Worm (Caenorhabditis elegans) whole organism, L1 larva: ENCODE results near the gene F53A9.6.

Source experiments
- F16B12.6 ChIP-seq: fragments of 150-350 bp; optimal IDR thresholded peaks from 2 replicates; lab custom pipeline; 2014; ENCODE audit warnings: missing biosample characterization, missing genetic modification characterization
- Y116A8C.19 ChIP-seq: sonication (generic microtip); optimal IDR thresholded peaks from 2 replicates; lab custom pipeline; 2016; ENCODE audit warnings: missing compliant biosample characterization, missing genetic modification characterization, borderline replicate concordance
- alr-1 ChIP-seq: fragments of 200-800 bp; sonication (Bioruptor generic); optimal IDR thresholded peaks from 2 replicates; lab custom pipeline; 2018; ENCODE audit warnings: borderline replicate concordance, mild to moderate bottlenecking, missing genetic modification characterization, missing compliant biosample characterization
- blmp-1 ChIP-seq: fragments of 150-350 bp; optimal IDR thresholded peaks from 2 replicates; lab custom pipeline; 2014; ENCODE audit warnings: missing biosample characterization, missing genetic modification characterization
- ces-1 ChIP-seq: fragments of 150-350 bp; optimal IDR thresholded peaks from 2 replicates; lab custom pipeline; 2014; ENCODE audit warnings: missing biosample characterization, missing genetic modification reagents, missing genetic modification characterization
- efl-1 ChIP-seq, 4 experiments: fragments of 150-350 bp; optimal IDR thresholded peaks in 3 of 4; peaks in 1 of 4; 1 replicate in 1 of 4; 2 replicates in 3 of 4; lab custom pipeline; 2014; ENCODE audit warnings: missing biosample characterization in 2 of 4, missing genetic modification characterization in 2 of 4, missing genetic modification reagents in 2 of 4
- elt-2 ChIP-seq: sonication (generic microtip); optimal IDR thresholded peaks from 2 replicates; lab custom pipeline; 2016; ENCODE audit warnings: missing genetic modification characterization, mild to moderate bottlenecking, inconsistent platforms, missing compliant biosample characterization, missing genetic modification reagents
- elt-3 ChIP-seq, 6 experiments: fragments of 150-350 bp in 1 of 6; sonication (generic microtip); optimal IDR thresholded peaks; 2 replicates each; lab custom pipeline; 2017 to 2018; ENCODE audit warnings: missing biosample characterization in 6 of 6, missing genetic modification characterization in 6 of 6, inconsistent platforms in 1 of 6
- hlh-17 ChIP-seq: fragments of 200-800 bp; sonication (Bioruptor generic); optimal IDR thresholded peaks from 2 replicates; lab custom pipeline; 2018; ENCODE audit warnings: missing genetic modification characterization, mild to moderate bottlenecking, missing compliant biosample characterization, moderate library complexity, borderline replicate concordance
- hlh-4 ChIP-seq: sonication (generic microtip); optimal IDR thresholded peaks from 2 replicates; lab custom pipeline; 2016; ENCODE audit warnings: mild to moderate bottlenecking, missing genetic modification characterization, missing compliant biosample characterization
- irx-1 ChIP-seq: sonication (generic microtip); optimal IDR thresholded peaks from 2 replicates; lab custom pipeline; 2016; ENCODE audit warnings: missing genetic modification characterization, missing compliant biosample characterization
- lin-14 ChIP-seq: fragments of 200-800 bp; sonication (Bioruptor generic); optimal IDR thresholded peaks from 2 replicates; lab custom pipeline; 2018; ENCODE audit warnings: mild to moderate bottlenecking, missing genetic modification characterization, moderate library complexity, missing compliant biosample characterization
- lin-35 ChIP-seq, 2 experiments: fragments of 150-350 bp; optimal IDR thresholded peaks; 2 replicates each; lab custom pipeline; 2014; ENCODE audit warnings: missing biosample characterization in 2 of 2, missing genetic modification characterization in 2 of 2, missing genetic modification reagents in 2 of 2
- lsy-2 ChIP-seq, 2 experiments: fragments of 150-350 bp; optimal IDR thresholded peaks; 2 replicates each; lab custom pipeline; 2014; ENCODE audit warnings: missing biosample characterization in 2 of 2, missing genetic modification characterization in 2 of 2
- mab-9 ChIP-seq: fragments of 200-800 bp; sonication (Bioruptor generic); IDR thresholded peaks from 2 replicates; pipeline ENCODE4 v1.3.6; 2022; ENCODE audit warnings: missing genetic modification reagents, missing genetic modification characterization, missing compliant biosample characterization
- mep-1 ChIP-seq: fragments of 150-350 bp; optimal IDR thresholded peaks from 2 replicates; lab custom pipeline; 2014; ENCODE audit warnings: missing biosample characterization, missing genetic modification characterization
- nhr-11 ChIP-seq: fragments of 150-350 bp; optimal IDR thresholded peaks from 2 replicates; lab custom pipeline; 2014; ENCODE audit warnings: missing biosample characterization, missing genetic modification characterization
- nhr-20 ChIP-seq: sonication (generic microtip); optimal IDR thresholded peaks from 2 replicates; lab custom pipeline; 2016; ENCODE audit warnings: mild to moderate bottlenecking, missing genetic modification characterization, missing compliant biosample characterization
- nhr-71 ChIP-seq: sonication (generic microtip); optimal IDR thresholded peaks from 2 replicates; lab custom pipeline; 2016; ENCODE audit warnings: mild to moderate bottlenecking, missing genetic modification characterization, moderate library complexity, missing compliant biosample characterization
- nhr-85 ChIP-seq: sonication (generic microtip); peaks from one replicate; lab custom pipeline; 2016; ENCODE audit warnings: missing genetic modification characterization, inconsistent platforms, missing compliant biosample characterization
- nhr-90 ChIP-seq: sonication (generic microtip); optimal IDR thresholded peaks from 2 replicates; lab custom pipeline; 2016; ENCODE audit warnings: mild to moderate bottlenecking, missing genetic modification characterization, missing compliant biosample characterization; ENCODE audit not compliant: poor library complexity
- pag-3 ChIP-seq: sonication (generic microtip); optimal IDR thresholded peaks from 2 replicates; lab custom pipeline; 2017; ENCODE audit warnings: missing genetic modification characterization, mild to moderate bottlenecking, missing compliant biosample characterization, antibody characterized with exemption, borderline replicate concordance; ENCODE audit not compliant: insufficient read depth
- rnt-1 ChIP-seq: sonication (generic microtip); optimal IDR thresholded peaks from 2 replicates; lab custom pipeline; 2016; ENCODE audit warnings: mild to moderate bottlenecking, missing genetic modification characterization, moderate library complexity, missing compliant biosample characterization
- snu-23 ChIP-seq: sonication (generic microtip); optimal IDR thresholded peaks from 2 replicates; lab custom pipeline; 2016; ENCODE audit warnings: missing genetic modification characterization, missing compliant biosample characterization
- sox-4 ChIP-seq: sonication (generic microtip); optimal IDR thresholded peaks from 2 replicates; lab custom pipeline; 2016; ENCODE audit warnings: missing genetic modification characterization, missing compliant biosample characterization
- sptf-1 ChIP-seq: fragments of 150-350 bp; optimal IDR thresholded peaks from 2 replicates; lab custom pipeline; 2014; ENCODE audit warnings: missing biosample characterization, missing genetic modification characterization
- sup-37 ChIP-seq: fragments of 200-800 bp; sonication (Bioruptor generic); optimal IDR thresholded peaks from 2 replicates; lab custom pipeline; 2018; ENCODE audit warnings: mild to moderate bottlenecking, missing genetic modification characterization, missing compliant biosample characterization
- unc-130 ChIP-seq: fragments of 150-350 bp; optimal IDR thresholded peaks from 2 replicates; lab custom pipeline; 2017; ENCODE audit warnings: missing biosample characterization, missing genetic modification characterization, inconsistent platforms
- unc-30 ChIP-seq: sonication (generic microtip); optimal IDR thresholded peaks from 2 replicates; lab custom pipeline; 2017; ENCODE audit warnings: missing biosample characterization, missing genetic modification characterization
- unc-62 ChIP-seq: fragments of 150-350 bp; optimal IDR thresholded peaks from 2 replicates; lab custom pipeline; 2014; ENCODE audit warnings: missing biosample characterization, missing genetic modification reagents, missing genetic modification characterization
- vab-15 ChIP-seq: sonication (generic microtip); optimal IDR thresholded peaks from 2 replicates; lab custom pipeline; 2017; ENCODE audit warnings: missing genotype, mild to moderate bottlenecking, missing genetic modification characterization, missing compliant biosample characterization
- xbp-1 ChIP-seq: sonication (generic microtip); optimal IDR thresholded peaks from 2 replicates; lab custom pipeline; 2016; ENCODE audit warnings: missing genetic modification characterization, missing compliant biosample characterization
- zip-4 ChIP-seq: fragments of 200-800 bp; sonication (Bioruptor generic); optimal IDR thresholded peaks from 2 replicates; lab custom pipeline; 2018; ENCODE audit warnings: mild to moderate bottlenecking, missing genetic modification characterization, moderate library complexity, missing compliant biosample characterization
- ztf-4 ChIP-seq: fragments of 150-350 bp; optimal IDR thresholded peaks from 2 replicates; lab custom pipeline; 2014; ENCODE audit warnings: missing biosample characterization, missing genetic modification characterization

F53A9.6 gene

ce11 chrX:8713754-8714295, at the start of gene F53A9.6:
TSS of gene F53A9.6 (minus strand) at chrX:8713804.
- TF ChIP-seq efl-1 (optimal IDR thresholded peaks at IDR 0.05; lab: Kevin White, UChicago): no peak
- peak in 1 of 2 experiments; percentile 74 for TF ChIP-seq efl-1 (GFP tag; optimal IDR thresholded peaks at IDR 0.05 in 1 of 2; lab: Kevin White, UChicago)
- TF ChIP-seq elt-2: peak; percentile 64
- no peak for TF ChIP-seq sptf-1 (tag; lab: Kevin White, UChicago)
- no peak for TF ChIP-seq zip-4 (GFP tag; lab: Kevin White, UChicago)
- no peak for TF ChIP-seq F16B12.6
- no peak for TF ChIP-seq nhr-85 (tag; lab: Kevin White, UChicago)

DNA sequence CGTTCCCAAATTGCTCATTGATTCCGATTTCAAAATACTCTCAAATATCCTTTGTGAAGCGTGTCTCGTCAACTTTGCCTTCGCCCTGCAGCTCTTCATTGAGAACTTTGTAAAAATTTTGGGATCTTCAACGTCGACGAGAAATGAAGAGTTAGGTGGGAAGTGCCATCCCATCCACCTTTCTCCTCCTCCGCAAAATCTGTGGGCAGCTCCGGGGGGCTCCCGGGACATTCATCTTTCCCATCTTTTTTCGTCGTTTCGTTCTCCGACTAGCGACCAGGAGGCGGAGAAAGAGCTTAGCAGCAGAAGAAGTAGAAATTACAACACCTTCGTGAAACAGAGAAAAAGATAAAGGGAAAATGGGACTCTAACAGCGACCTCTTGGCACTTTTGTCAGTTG, 49.3 kb upstream of the F53A9.6 start:
- TF ChIP-seq pag-3 (tag; lab: Kevin White, UChicago): peak; percentile 20
- TF ChIP-seq rnt-1 (tag; lab: Kevin White, UChicago): peak; percentile 44
- peak; percentile 7 for TF ChIP-seq snu-23 (GFP tag; lab: Kevin White, UChicago)
- peak; percentile 44 for TF ChIP-seq nhr-71 (tag; lab: Kevin White, UChicago)
- TF ChIP-seq lin-14: peak; percentile 62
- TF ChIP-seq alr-1 (tag; lab: Kevin White, UChicago): no peak
- TF ChIP-seq, all 84 proteins: peak for 5

DNA sequence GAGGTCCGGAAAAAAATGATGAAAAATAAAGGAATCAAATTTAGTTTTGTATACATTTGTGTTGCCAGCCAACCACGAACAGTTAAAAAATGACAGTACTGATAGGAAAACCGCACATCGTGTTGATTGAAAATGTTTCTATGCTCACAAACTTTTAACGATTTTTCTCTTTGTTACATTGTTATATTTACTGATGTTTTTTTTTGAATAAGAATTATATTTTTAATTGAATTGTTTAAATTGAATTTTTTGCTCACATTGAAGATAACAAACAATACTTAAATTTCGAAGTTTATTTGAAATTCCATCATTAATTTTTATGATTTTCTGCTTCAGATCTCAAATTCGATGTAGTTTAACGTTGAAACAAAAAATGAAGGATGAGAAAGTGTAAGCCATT, 47.9 kb upstream of the F53A9.6 start, which contains the start of gene M02D8.5:
Gene M02D8.5 (minus strand): TSS at position 101 of the 400 bp plus-strand sequence.
- no peak for TF ChIP-seq ces-1 (GFP tag; lab: Kevin White, UChicago)
- no peak for TF ChIP-seq unc-130
- no peak for TF ChIP-seq mep-1 (tag; lab: Kevin White, UChicago)
- no peak for TF ChIP-seq ztf-4
- TF ChIP-seq mab-9 (GFP tag; lab: Robert Waterston, UW): no peak
- no peak for TF ChIP-seq unc-30 (tag; lab: Kevin White, UChicago)
- TF ChIP-seq nhr-11 (tag; lab: Kevin White, UChicago): no peak
- TF ChIP-seq hlh-4: no peak
- no peak for TF ChIP-seq F16B12.6
- TF ChIP-seq hlh-17 (GFP tag; lab: Kevin White, UChicago): no peak
- no peak for TF ChIP-seq rnt-1 (tag; lab: Kevin White, UChicago)
- TF ChIP-seq Y116A8C.19 (tag; lab: Kevin White, UChicago): no peak

DNA sequence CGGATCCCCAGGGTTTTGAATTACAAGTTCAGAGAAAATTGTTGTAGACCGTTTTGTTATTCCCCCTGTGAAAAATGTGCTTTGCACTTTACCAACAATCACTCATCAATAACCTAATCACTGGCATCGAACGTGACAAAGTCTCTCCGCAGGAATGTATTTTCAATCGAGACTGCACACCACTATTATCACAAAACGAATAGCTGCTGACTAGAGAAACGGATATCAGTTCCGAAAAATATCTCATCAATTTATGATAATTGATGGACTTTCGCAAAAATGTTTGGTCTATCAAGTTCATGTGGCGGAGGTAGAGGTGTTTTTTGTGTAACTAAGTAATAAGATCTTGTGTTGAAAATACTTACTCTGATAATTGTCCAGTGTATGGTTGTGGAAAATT, 47.5 kb upstream of the F53A9.6 start:
- TF ChIP-seq nhr-71 (tag; lab: Kevin White, UChicago) (peak; percentile 20), blmp-1 (tag; lab: Kevin White, UChicago) (peak; percentile 5), snu-23 (GFP tag; lab: Kevin White, UChicago) (no peak)

ce11 chrX:8755987-8756386, 42.4 kb upstream of the F53A9.6 start:
- TF ChIP-seq sox-4 (tag; lab: Kevin White, UChicago) (no peak), nhr-90 (tag; lab: Kevin White, UChicago) (peak; percentile 7), nhr-71 (tag; lab: Kevin White, UChicago) (peak; percentile 32), elt-2 (peak; percentile 73)

ce11 chrX:8754285-8754795, 40.7 kb upstream of the F53A9.6 start:
- TF ChIP-seq lin-35 (GFP tag; optimal IDR thresholded peaks at IDR 0.05; lab: Kevin White, UChicago) (peak in 1 of 2 experiments; percentile 21), blmp-1 (tag; lab: Kevin White, UChicago) (peak; percentile 40), nhr-71 (tag; lab: Kevin White, UChicago) (peak; percentile 32), nhr-20 (tag; lab: Kevin White, UChicago) (peak; percentile 62), efl-1 (optimal IDR thresholded peaks at IDR 0.05; lab: Kevin White, UChicago) (no peak), efl-1 (GFP tag; optimal IDR thresholded peaks at IDR 0.05 in 1 of 2; lab: Kevin White, UChicago) (peak in 1 of 2 experiments; percentile 71), sup-37 (GFP tag; lab: Kevin White, UChicago) (no peak), lsy-2 (tag; optimal IDR thresholded peaks at IDR 0.05; lab: Kevin White, UChicago) (peak in 1 of 2 experiments; percentile 56), elt-3 (tag; optimal IDR thresholded peaks at IDR 0.05; lab: Kevin White, UChicago) (peak in 2 of 6 experiments; percentile 48 to 88), xbp-1 (tag; lab: Kevin White, UChicago) (no peak), mep-1 (tag; lab: Kevin White, UChicago) (no peak), irx-1 (tag; lab: Kevin White, UChicago) (no peak), snu-23 (GFP tag; lab: Kevin White, UChicago) (peak; percentile 14), lin-14 (peak; percentile 51), unc-62 (GFP tag; lab: Kevin White, UChicago) (no peak), vab-15 (tag; lab: Kevin White, UChicago) (no peak)
